Fruit fly (Drosophila melanogaster) Kc167 (cell line): ENCODE results near the gene Acn.

Experiments
- Sin3A ChIP-seq: fragments of >200 bp; optimal IDR thresholded peaks from 2 replicates; lab custom pipeline; 2018; ENCODE audit warnings: missing external identifiers
- psq ChIP-seq: fragments of >200 bp; optimal IDR thresholded peaks from 2 replicates; lab custom pipeline; 2017; ENCODE audit warnings: missing external identifiers

DNA sequence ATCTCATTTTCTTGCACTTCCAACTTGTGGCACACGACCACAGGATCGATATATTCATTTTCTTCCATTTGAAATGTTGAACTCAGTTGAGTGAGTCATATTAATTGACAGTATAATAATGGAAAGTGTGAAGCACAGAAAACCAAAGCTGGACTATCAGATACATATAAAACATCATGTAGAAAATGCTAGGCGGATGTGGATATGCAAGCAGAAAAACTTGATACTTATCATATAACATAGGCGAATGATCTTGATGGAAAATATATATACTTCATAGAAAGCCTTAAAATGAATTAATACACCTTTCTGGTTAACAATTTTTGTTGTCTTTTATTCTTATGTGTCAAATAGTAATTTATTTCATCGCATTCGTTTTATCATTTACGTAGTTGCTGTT, 33.8 kb downstream of the Acn start, which contains the start of gene CG10700:
- TF ChIP-seq Sin3A (lab: Kevin White, UChicago): no peak
- TF ChIP-seq psq: no peak
